Worm (Caenorhabditis elegans) whole organism, L4 larva: ENCODE data around the gene C05G5.3.

ENCODE experiments used
- F44E2.7 ChIP-seq: fragments of 200-800 bp; sonication (Bioruptor generic); IDR thresholded peaks from 2 replicates; pipeline ENCODE4 v2.1.2; 2022; ENCODE audit warnings: missing genetic modification characterization, missing compliant biosample characterization
- F49E8.2 ChIP-seq: sonication (generic microtip); optimal IDR thresholded peaks from 2 replicates; lab custom pipeline; 2016; ENCODE audit warnings: missing compliant biosample characterization, mild to moderate bottlenecking, missing genetic modification characterization, borderline replicate concordance
- R02D3.7 ChIP-seq: fragments of 150-350 bp; sonication (generic microtip); optimal IDR thresholded peaks from 3 replicates; lab custom pipeline; 2014; ENCODE audit warnings: missing biosample characterization, missing genetic modification characterization
- T26A8.4 ChIP-seq: fragments of 200-800 bp; sonication (Bioruptor generic); IDR thresholded peaks from 2 replicates; pipeline ENCODE4 v1.3.6; 2022; ENCODE audit warnings: missing genetic modification characterization, missing compliant biosample characterization
- Y105C5A.15 ChIP-seq: fragments of 200-800 bp; sonication (Bioruptor generic); IDR thresholded peaks from 2 replicates; pipeline ENCODE4 v1.3.6; 2022; ENCODE audit warnings: missing genetic modification characterization, missing compliant biosample characterization
- Y48G9A.11 ChIP-seq: fragments of 200-800 bp; sonication (Bioruptor generic); IDR thresholded peaks from 2 replicates; pipeline ENCODE4 v1.3.6; 2022; ENCODE audit warnings: missing genetic modification reagents, missing genetic modification characterization, missing compliant biosample characterization
- Y5F2A.4 ChIP-seq: fragments of 200-800 bp; sonication (Bioruptor generic); optimal IDR thresholded peaks from 2 replicates; lab custom pipeline; 2018; ENCODE audit warnings: mild to moderate bottlenecking, missing genetic modification characterization, missing compliant biosample characterization
- Y75B8A.6 ChIP-seq: fragments of 200-800 bp; sonication (Bioruptor generic); IDR thresholded peaks from 2 replicates; pipeline ENCODE4 v1.3.6; 2022; ENCODE audit warnings: missing genetic modification reagents, missing genetic modification characterization, missing compliant biosample characterization
- ZK546.5 ChIP-seq, 2 experiments: sonication (generic microtip); optimal IDR thresholded peaks; 2 replicates each; lab custom pipeline; 2017; ENCODE audit warnings: missing biosample characterization in 2 of 2, missing genetic modification characterization in 2 of 2
- aha-1 ChIP-seq: fragments of 150-350 bp; peaks from one replicate; lab custom pipeline; 2014; ENCODE audit warnings: missing biosample characterization, missing genetic modification characterization
- ama-1 ChIP-seq: fragments of 150-350 bp; optimal IDR thresholded peaks from 2 replicates; lab custom pipeline; 2014; ENCODE audit warnings: inconsistent platforms, mixed read lengths
- arid-1 ChIP-seq: fragments of 200-800 bp; sonication (Bioruptor generic); conservative IDR thresholded peaks from 2 replicates; pipeline ENCODE4 v1.3.6; 2022; ENCODE audit warnings: missing genetic modification reagents, missing genetic modification characterization, missing compliant biosample characterization
- attf-4 ChIP-seq: sonication (generic microtip); optimal IDR thresholded peaks from 3 replicates; lab custom pipeline; 2017; ENCODE audit warnings: missing biosample characterization, missing genetic modification characterization
- ceh-28 ChIP-seq: fragments of 150-350 bp; optimal IDR thresholded peaks from 2 replicates; lab custom pipeline; 2014; ENCODE audit warnings: missing biosample characterization, missing genetic modification reagents, missing genetic modification characterization
- ctbp-1 ChIP-seq: fragments of 200-800 bp; sonication (Bioruptor generic); IDR thresholded peaks from 2 replicates; pipeline ENCODE4 v1.3.6; 2022; ENCODE audit warnings: missing genetic modification reagents, missing genetic modification characterization, missing compliant biosample characterization
- dmd-6 ChIP-seq: fragments of 200-800 bp; sonication (Bioruptor generic); IDR thresholded peaks from 2 replicates; pipeline ENCODE4 v1.3.6; 2022; ENCODE audit warnings: missing genetic modification reagents, missing genetic modification characterization, missing compliant biosample characterization
- dmd-8 ChIP-seq: fragments of 200-800 bp; sonication (Bioruptor generic); IDR thresholded peaks from 2 replicates; pipeline ENCODE4 v1.3.6; 2022; ENCODE audit warnings: missing genetic modification characterization, missing compliant biosample characterization
- dmd-9 ChIP-seq: fragments of 200-800 bp; sonication (Bioruptor generic); IDR thresholded peaks from 2 replicates; pipeline ENCODE4 v1.3.6; 2022; ENCODE audit warnings: missing genetic modification reagents, missing genetic modification characterization, missing compliant biosample characterization
- duxl-1 ChIP-seq: sonication (generic microtip); optimal IDR thresholded peaks from 2 replicates; lab custom pipeline; 2016; ENCODE audit warnings: mild to moderate bottlenecking, missing genetic modification characterization, moderate library complexity, missing compliant biosample characterization; ENCODE audit not compliant: poor library complexity
- hlh-11 ChIP-seq: fragments of 200-800 bp; sonication (Bioruptor generic); optimal IDR thresholded peaks from 2 replicates; lab custom pipeline; 2018; ENCODE audit warnings: mild to moderate bottlenecking, missing genetic modification characterization, missing compliant biosample characterization
- hlh-30 ChIP-seq: sonication (generic microtip); optimal IDR thresholded peaks from 2 replicates; lab custom pipeline; 2017; ENCODE audit warnings: antibody characterized with exemption, mild to moderate bottlenecking, missing genetic modification characterization, missing compliant biosample characterization; ENCODE audit not compliant: insufficient read depth
- lin-1 ChIP-seq: fragments of 200-800 bp; sonication (Bioruptor generic); IDR thresholded peaks from 2 replicates; pipeline ENCODE4 v1.3.6; 2022; ENCODE audit warnings: missing genetic modification reagents, missing genetic modification characterization, missing compliant biosample characterization
- lin-29 ChIP-seq: fragments of 200-800 bp; sonication (Bioruptor generic); IDR thresholded peaks from 2 replicates; pipeline ENCODE4 v1.3.6; 2022; ENCODE audit warnings: missing genetic modification reagents, missing genetic modification characterization, missing compliant biosample characterization
- madf-5 ChIP-seq, 2 experiments: fragments of 200-800 bp; sonication (Bioruptor generic); IDR thresholded peaks; 2 replicates each; pipeline ENCODE4 v1.3.6; 2022; ENCODE audit warnings: missing compliant biosample characterization in 2 of 2, missing genetic modification characterization in 2 of 2
- madf-9 ChIP-seq: fragments of 200-800 bp; sonication (Bioruptor generic); conservative IDR thresholded peaks from 2 replicates; pipeline ENCODE4 v1.3.6; 2022; ENCODE audit warnings: missing genetic modification reagents, missing genetic modification characterization, missing compliant biosample characterization
- mxl-3 ChIP-seq: fragments of 200-800 bp; sonication (Bioruptor generic); optimal IDR thresholded peaks from 2 replicates; lab custom pipeline; 2018; ENCODE audit warnings: mild to moderate bottlenecking, missing genetic modification characterization, missing compliant biosample characterization
- nhr-10 ChIP-seq: fragments of 150-350 bp; optimal IDR thresholded peaks from 2 replicates; lab custom pipeline; 2014; ENCODE audit warnings: missing biosample characterization, missing genetic modification characterization
- nhr-111 ChIP-seq: fragments of 200-800 bp; sonication (Bioruptor generic); optimal IDR thresholded peaks from 2 replicates; lab custom pipeline; 2018; ENCODE audit warnings: mild to moderate bottlenecking, missing genetic modification characterization, missing compliant biosample characterization
- nhr-237 ChIP-seq: sonication (generic microtip); optimal IDR thresholded peaks from 2 replicates; lab custom pipeline; 2017; ENCODE audit warnings: missing biosample characterization, missing genetic modification characterization
- nhr-28 ChIP-seq: fragments of 150-350 bp; optimal IDR thresholded peaks from 2 replicates; lab custom pipeline; 2014; ENCODE audit warnings: missing biosample characterization, missing genetic modification characterization
- nhr-42 ChIP-seq: fragments of 200-800 bp; sonication (Bioruptor generic); IDR thresholded peaks from 2 replicates; pipeline ENCODE4 v1.3.6; 2022; ENCODE audit warnings: missing genetic modification characterization, missing compliant biosample characterization
- nhr-76 ChIP-seq: fragments of 150-350 bp; optimal IDR thresholded peaks from 2 replicates; lab custom pipeline; 2014; ENCODE audit warnings: missing biosample characterization, missing genetic modification characterization
- php-3 ChIP-seq: fragments of 200-800 bp; sonication (Bioruptor generic); IDR thresholded peaks from 2 replicates; pipeline ENCODE4 v1.3.6; 2022; ENCODE audit warnings: missing genetic modification reagents, missing genetic modification characterization, missing compliant biosample characterization
- pqm-1 ChIP-seq: sonication (generic microtip); optimal IDR thresholded peaks from 2 replicates; lab custom pipeline; 2017; ENCODE audit warnings: missing biosample characterization, missing genetic modification characterization
- set-16 ChIP-seq: fragments of 200-800 bp; sonication (Bioruptor generic); IDR thresholded peaks from 2 replicates; pipeline ENCODE4 v1.3.6; 2022; ENCODE audit warnings: missing genetic modification reagents, missing genetic modification characterization, missing compliant biosample characterization
- snpc-1.2 ChIP-seq: fragments of 200-800 bp; sonication (Bioruptor generic); IDR thresholded peaks from 2 replicates; pipeline ENCODE4 v1.3.6; 2022; ENCODE audit warnings: missing genetic modification reagents, missing genetic modification characterization, missing compliant biosample characterization
- tag-97 ChIP-seq: fragments of 200-800 bp; sonication (Bioruptor generic); IDR thresholded peaks from 2 replicates; pipeline ENCODE4 v1.3.6; 2022; ENCODE audit warnings: missing genetic modification characterization, missing compliant biosample characterization
- unc-62 ChIP-seq, 3 experiments: fragments of 150-350 bp in 1 of 3; sonication (generic microtip); optimal IDR thresholded peaks in 2 of 3; peaks in 1 of 3; 1 replicate in 1 of 3; 2 replicates in 2 of 3; lab custom pipeline; 2014 to 2017; ENCODE audit warnings: missing biosample characterization in 3 of 3, missing genetic modification characterization in 3 of 3, missing genetic modification reagents in 3 of 3, missing genotype in 1 of 3
- vab-7 ChIP-seq: fragments of 200-800 bp; sonication (Bioruptor generic); IDR thresholded peaks from 2 replicates; pipeline ENCODE4 v1.3.6; 2022; ENCODE audit warnings: missing genetic modification reagents, missing genetic modification characterization, missing compliant biosample characterization
- zfp-3 ChIP-seq: fragments of 200-800 bp; sonication (Bioruptor generic); conservative IDR thresholded peaks from 2 replicates; pipeline ENCODE4 v1.3.6; 2022; ENCODE audit warnings: missing genetic modification reagents, missing genetic modification characterization, missing compliant biosample characterization
- zip-11 ChIP-seq: fragments of 200-800 bp; sonication (Bioruptor generic); IDR thresholded peaks from 2 replicates; pipeline ENCODE4 v1.3.6; 2022; ENCODE audit warnings: missing genetic modification characterization, missing compliant biosample characterization

C05G5.3 gene

ce11 chrX:14724935-14725334 lies 26.9 kb downstream of the C05G5.3 start:
- no peak for TF ChIP-seq T26A8.4
- TF ChIP-seq dmd-8 (GFP tag; lab: Robert Waterston, UW) = peak; percentile 11; the same call in 1 of the 2 replicates
- no peak for TF ChIP-seq Y48G9A.11 (GFP tag; lab: Robert Waterston, UW)
- no peak for TF ChIP-seq hlh-30 (tag; lab: Kevin White, UChicago)
- TF ChIP-seq set-16 (GFP tag; lab: Robert Waterston, UW) = peak; percentile 60; the same call in 1 of the 2 replicates

ce11 chrX:14721098-14721497 lies 30.7 kb downstream of the C05G5.3 start, which contains the start of gene F33C8.2:
Gene F33C8.2, plus strand, starts transcription at chrX:14721398.
- no peak for TF ChIP-seq Y48G9A.11 (GFP tag; lab: Robert Waterston, UW)
- no peak for TF ChIP-seq ama-1
- no peak for TF ChIP-seq lin-1 (GFP tag; lab: Robert Waterston, UW)
- no peak for TF ChIP-seq nhr-10 (tag; lab: Kevin White, UChicago)
- no peak for TF ChIP-seq attf-4
- TF ChIP-seq nhr-42 (GFP tag; lab: Robert Waterston, UW) = no peak
- no peak for TF ChIP-seq set-16 (GFP tag; lab: Robert Waterston, UW)
- no peak for TF ChIP-seq tag-97 (GFP tag; lab: Robert Waterston, UW)

ce11 chrX:14717782-14718181 lies 34.0 kb downstream of the C05G5.3 start:
- TF ChIP-seq vab-7 (GFP tag; lab: Robert Waterston, UW) = no peak
- 0 out of 4 replicates have a peak, but pooled peaks of 1 of the 2 experiments have one; percentile 16 for TF ChIP-seq madf-5 (GFP tag; IDR thresholded peaks at IDR 0.05; lab: Robert Waterston, UW)
- no peak for TF ChIP-seq mxl-3 (GFP tag; lab: Kevin White, UChicago)

- peak; percentile 65 for TF ChIP-seq set-16 (GFP tag; lab: Robert Waterston, UW)
- no peak for TF ChIP-seq nhr-111
These were observed 36.4 kb downstream of the C05G5.3 start for ce11 chrX:14715459-14715858.

DNA sequence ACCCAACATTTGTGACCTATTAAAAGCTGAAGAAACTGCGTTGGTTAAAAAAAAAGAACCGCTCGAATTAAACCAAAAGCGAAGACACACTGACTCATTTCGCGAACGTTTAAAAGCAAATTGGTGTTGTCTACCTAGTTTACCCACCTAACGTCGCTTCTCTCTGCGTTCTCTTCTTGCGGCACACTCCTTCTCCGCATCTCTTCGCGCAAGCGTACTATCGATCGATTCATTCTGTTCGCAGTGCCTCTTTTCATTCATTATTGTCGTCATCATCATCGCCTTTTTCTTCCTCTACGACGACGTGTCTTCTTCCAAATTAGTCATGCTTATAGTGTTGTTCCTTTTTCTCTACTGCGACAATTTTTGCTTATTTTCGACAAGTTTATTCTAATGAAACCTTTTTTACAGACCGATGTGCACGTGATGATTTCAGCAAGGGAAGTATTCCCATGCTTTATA lies 40.6 kb downstream of the C05G5.3 start, which contains the start of gene atrn-1:
TSS of gene atrn-1 (plus strand) at position 412 of the 462 bp plus-strand sequence.
- TF ChIP-seq Y75B8A.6 (no peak), pqm-1 (tag; lab: Kevin White, UChicago) (no peak), lin-29 (GFP tag; lab: Robert Waterston, UW) (no peak), R02D3.7 (tag; lab: Kevin White, UChicago) (no peak), madf-9 (no peak), dmd-9 (GFP tag; lab: Robert Waterston, UW) (no peak), attf-4 (no peak), nhr-111 (no peak), T26A8.4 (no peak), unc-62 (GFP tag; optimal IDR thresholded peaks at IDR 0.05 in 1 of 2; lab: Kevin White, UChicago) (peak in 1 of 2 experiments; percentile 54), unc-62 (tag; optimal IDR thresholded peaks at IDR 0.05; lab: Kevin White, UChicago) (no peak), lin-1 (GFP tag; lab: Robert Waterston, UW) (no peak), zfp-3 (no peak), duxl-1 (tag; lab: Kevin White, UChicago) (no peak), nhr-76 (no peak), vab-7 (GFP tag; lab: Robert Waterston, UW) (no peak), Y5F2A.4 (GFP tag; lab: Kevin White, UChicago) (no peak), ceh-28 (tag; lab: Kevin White, UChicago) (peak; percentile 57), madf-5 (GFP tag; IDR thresholded peaks at IDR 0.05; lab: Robert Waterston, UW) (no peak), arid-1 (GFP tag; lab: Robert Waterston, UW) (no peak), F44E2.7 (GFP tag; lab: Robert Waterston, UW) (no peak), hlh-11 (tag; lab: Kevin White, UChicago) (peak; percentile 23), aha-1 (tag; lab: Kevin White, UChicago) (peak; percentile 45), set-16 (GFP tag; lab: Robert Waterston, UW) (no peak), nhr-28 (peak; percentile 2), mxl-3 (GFP tag; lab: Kevin White, UChicago) (peak; percentile 6), php-3 (GFP tag; lab: Robert Waterston, UW) (no peak), zip-11 (GFP tag; lab: Robert Waterston, UW) (no peak), nhr-237 (tag; lab: Kevin White, UChicago) (no peak), ctbp-1 (GFP tag; lab: Robert Waterston, UW) (no peak), dmd-6 (GFP tag; lab: Robert Waterston, UW) (no peak), snpc-1.2 (no peak), Y105C5A.15 (GFP tag; lab: Robert Waterston, UW) (no peak), nhr-10 (tag; lab: Kevin White, UChicago) (no peak), F49E8.2 (tag; lab: Kevin White, UChicago) (no peak), nhr-42 (GFP tag; lab: Robert Waterston, UW) (no peak), ZK546.5 (tag; optimal IDR thresholded peaks at IDR 0.05; lab: Kevin White, UChicago) (no peak)
